Worm (Caenorhabditis elegans) whole organism, L4 larva: ENCODE measurements around the gene C40A11.6.

ENCODE experiments used
- F37D6.2 ChIP-seq: sonication (generic microtip); optimal IDR thresholded peaks from 2 replicates; lab custom pipeline; 2016; ENCODE audit warnings: mild to moderate bottlenecking, missing genetic modification characterization, missing compliant biosample characterization
- T26A8.4 ChIP-seq: fragments of 200-800 bp; sonication (Bioruptor generic); IDR thresholded peaks from 2 replicates; pipeline ENCODE4 v1.3.6; 2022; ENCODE audit warnings: missing genetic modification characterization, missing compliant biosample characterization
- Y75B8A.6 ChIP-seq: fragments of 200-800 bp; sonication (Bioruptor generic); IDR thresholded peaks from 2 replicates; pipeline ENCODE4 v1.3.6; 2022; ENCODE audit warnings: missing genetic modification reagents, missing genetic modification characterization, missing compliant biosample characterization
- ZK337.2 ChIP-seq: fragments of 200-800 bp; sonication (Bioruptor generic); IDR thresholded peaks from 2 replicates; pipeline ENCODE4 v1.3.6; 2022; ENCODE audit warnings: missing genetic modification reagents, missing genetic modification characterization, missing compliant biosample characterization
- aha-1 ChIP-seq: fragments of 150-350 bp; peaks from one replicate; lab custom pipeline; 2014; ENCODE audit warnings: missing biosample characterization, missing genetic modification characterization
- arid-1 ChIP-seq: fragments of 200-800 bp; sonication (Bioruptor generic); conservative IDR thresholded peaks from 2 replicates; pipeline ENCODE4 v1.3.6; 2022; ENCODE audit warnings: missing genetic modification reagents, missing genetic modification characterization, missing compliant biosample characterization
- ceh-44 ChIP-seq: fragments of 200-800 bp; sonication (Bioruptor generic); IDR thresholded peaks from 2 replicates; pipeline ENCODE4 v1.3.6; 2022; ENCODE audit warnings: missing genetic modification reagents, missing genetic modification characterization, missing compliant biosample characterization
- ceh-62 ChIP-seq: sonication (generic microtip); optimal IDR thresholded peaks from 2 replicates; lab custom pipeline; 2017; ENCODE audit warnings: missing biosample characterization, missing genetic modification characterization
- ctbp-1 ChIP-seq: fragments of 200-800 bp; sonication (Bioruptor generic); IDR thresholded peaks from 2 replicates; pipeline ENCODE4 v1.3.6; 2022; ENCODE audit warnings: missing genetic modification reagents, missing genetic modification characterization, missing compliant biosample characterization
- daf-12 ChIP-seq: fragments of 150-350 bp; optimal IDR thresholded peaks from 2 replicates; lab custom pipeline; 2014; ENCODE audit warnings: missing biosample characterization, missing genetic modification reagents, missing genetic modification characterization
- daf-16 ChIP-seq, 3 experiments: sonication (generic microtip); optimal IDR thresholded peaks; 2 replicates each; lab custom pipeline; 2016 to 2017; ENCODE audit warnings: missing genetic modification characterization in 3 of 3, missing genetic modification reagents in 3 of 3, mild to moderate bottlenecking in 2 of 3, missing compliant biosample characterization in 2 of 3, missing biosample characterization in 1 of 3, moderate library complexity in 1 of 3
- daf-19 ChIP-seq: fragments of 200-800 bp; sonication (Bioruptor generic); conservative IDR thresholded peaks from 2 replicates; pipeline ENCODE4 v1.3.6; 2022; ENCODE audit warnings: missing genetic modification characterization, missing compliant biosample characterization
- daf-8 ChIP-seq: fragments of 200-800 bp; sonication (Bioruptor generic); IDR thresholded peaks from 2 replicates; pipeline ENCODE4 v1.3.6; 2022; ENCODE audit warnings: missing genetic modification characterization, missing compliant biosample characterization
- dmd-6 ChIP-seq: fragments of 200-800 bp; sonication (Bioruptor generic); IDR thresholded peaks from 2 replicates; pipeline ENCODE4 v1.3.6; 2022; ENCODE audit warnings: missing genetic modification reagents, missing genetic modification characterization, missing compliant biosample characterization
- dpl-1 ChIP-seq: fragments of 150-350 bp; optimal IDR thresholded peaks from 2 replicates; lab custom pipeline; 2014; ENCODE audit warnings: missing biosample characterization, missing genetic modification reagents, missing genetic modification characterization
- duxl-1 ChIP-seq: sonication (generic microtip); optimal IDR thresholded peaks from 2 replicates; lab custom pipeline; 2016; ENCODE audit warnings: mild to moderate bottlenecking, missing genetic modification characterization, moderate library complexity, missing compliant biosample characterization; ENCODE audit not compliant: poor library complexity
- dve-1 ChIP-seq: sonication (generic microtip); optimal IDR thresholded peaks from 2 replicates; lab custom pipeline; 2017; ENCODE audit warnings: antibody characterized with exemption, mild to moderate bottlenecking, missing genetic modification characterization, missing compliant biosample characterization; ENCODE audit not compliant: insufficient read depth
- fkh-10 ChIP-seq: fragments of 150-350 bp; optimal IDR thresholded peaks from 2 replicates; lab custom pipeline; 2014; ENCODE audit warnings: missing biosample characterization, missing genetic modification reagents, missing genetic modification characterization
- lim-7 ChIP-seq: fragments of 200-800 bp; sonication (Bioruptor generic); IDR thresholded peaks from 2 replicates; pipeline ENCODE4 v1.3.6; 2022; ENCODE audit warnings: missing genetic modification characterization, missing compliant biosample characterization
- lin-13 ChIP-seq: fragments of 150-350 bp; optimal IDR thresholded peaks from 2 replicates; lab custom pipeline; 2014; ENCODE audit warnings: missing biosample characterization, missing genetic modification reagents, missing genetic modification characterization
- lin-15B ChIP-seq: fragments of 150-350 bp; sonication (generic microtip); optimal IDR thresholded peaks from 3 replicates; lab custom pipeline; 2014; ENCODE audit warnings: missing biosample characterization, missing genetic modification characterization
- lir-3 ChIP-seq: sonication (generic microtip); optimal IDR thresholded peaks from 2 replicates; lab custom pipeline; 2016; ENCODE audit warnings: mild to moderate bottlenecking, missing genetic modification characterization, missing compliant biosample characterization
- mdl-1 ChIP-seq, 2 experiments: fragments of 150-350 bp in 1 of 2; sonication (generic microtip) in 1 of 2; optimal IDR thresholded peaks; 2 replicates each; lab custom pipeline; 2014 to 2017; ENCODE audit warnings: missing biosample characterization in 2 of 2, missing genetic modification characterization in 2 of 2
- mes-2 ChIP-seq: sonication (generic microtip); optimal IDR thresholded peaks from 2 replicates; lab custom pipeline; 2016; ENCODE audit warnings: missing genotype, mild to moderate bottlenecking, missing genetic modification characterization, missing compliant biosample characterization; ENCODE audit not compliant: poor library complexity, severe bottlenecking
- mxl-2 ChIP-seq: fragments of 200-800 bp; sonication (Bioruptor generic); conservative IDR thresholded peaks from 2 replicates; pipeline ENCODE4 v1.3.6; 2022; ENCODE audit warnings: missing genetic modification reagents, missing genetic modification characterization, missing compliant biosample characterization
- nhr-11 ChIP-seq: fragments of 150-350 bp; optimal IDR thresholded peaks from 2 replicates; lab custom pipeline; 2014; ENCODE audit warnings: missing biosample characterization, missing genetic modification characterization
- nhr-28 ChIP-seq: fragments of 150-350 bp; optimal IDR thresholded peaks from 2 replicates; lab custom pipeline; 2014; ENCODE audit warnings: missing biosample characterization, missing genetic modification characterization
- php-3 ChIP-seq: fragments of 200-800 bp; sonication (Bioruptor generic); IDR thresholded peaks from 2 replicates; pipeline ENCODE4 v1.3.6; 2022; ENCODE audit warnings: missing genetic modification reagents, missing genetic modification characterization, missing compliant biosample characterization
- pqm-1 ChIP-seq: sonication (generic microtip); optimal IDR thresholded peaks from 2 replicates; lab custom pipeline; 2017; ENCODE audit warnings: missing biosample characterization, missing genetic modification characterization
- skn-1 ChIP-seq: fragments of 150-350 bp; optimal IDR thresholded peaks from 2 replicates; lab custom pipeline; 2014; ENCODE audit warnings: missing biosample characterization, missing genetic modification characterization
- tra-1 ChIP-seq: fragments of 200-800 bp; sonication (Bioruptor generic); IDR thresholded peaks from 2 replicates; pipeline ENCODE4 v1.3.6; 2022; ENCODE audit warnings: missing genetic modification reagents, missing genetic modification characterization, missing compliant biosample characterization
- unc-130 ChIP-seq: sonication (generic microtip); optimal IDR thresholded peaks from 2 replicates; lab custom pipeline; 2016; ENCODE audit warnings: missing genetic modification reagents, missing genetic modification characterization, missing compliant biosample characterization
- zfp-2 ChIP-seq: sonication (generic microtip); optimal IDR thresholded peaks from 2 replicates; lab custom pipeline; 2016; ENCODE audit warnings: mild to moderate bottlenecking, missing genetic modification characterization, missing compliant biosample characterization
- zip-11 ChIP-seq: fragments of 200-800 bp; sonication (Bioruptor generic); IDR thresholded peaks from 2 replicates; pipeline ENCODE4 v1.3.6; 2022; ENCODE audit warnings: missing genetic modification characterization, missing compliant biosample characterization
- ztf-11 ChIP-seq: fragments of 150-350 bp; optimal IDR thresholded peaks from 2 replicates; lab custom pipeline; 2014; ENCODE audit warnings: missing biosample characterization, missing genetic modification characterization

The C40A11.6 gene

DNA sequence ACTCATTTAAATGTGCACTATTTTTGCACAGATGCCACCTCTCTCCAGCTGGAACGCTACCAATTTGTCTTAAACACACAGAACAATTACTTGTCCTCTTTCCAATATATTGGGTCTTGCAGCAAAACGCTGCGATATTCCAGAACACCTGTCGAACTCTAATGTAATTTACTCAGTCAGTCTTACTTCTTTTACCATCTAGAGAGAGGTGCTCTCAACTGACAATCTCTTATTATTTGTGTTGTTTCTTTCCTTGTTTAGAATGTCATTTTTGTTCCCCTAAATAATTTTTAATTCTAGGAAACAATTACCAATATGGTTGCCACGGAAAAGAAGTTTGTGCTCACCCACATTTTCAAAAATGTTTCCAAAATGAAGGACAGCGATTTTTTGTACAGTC is 14.7 kb downstream of the C40A11.6 start, which contains the start of gene sdz-28:
TSS of gene sdz-28 (plus strand) at position 301 of the 400 bp plus-strand sequence.
- no peak for TF ChIP-seq skn-1 (tag; lab: Kevin White, UChicago)
- TF ChIP-seq ZK337.2 (GFP tag; lab: Robert Waterston, UW), result no peak
- TF ChIP-seq ztf-11 (tag; lab: Kevin White, UChicago), result no peak
- TF ChIP-seq mxl-2 (GFP tag; lab: Robert Waterston, UW), result no peak
- TF ChIP-seq fkh-10 (GFP tag; lab: Kevin White, UChicago), result no peak
- TF ChIP-seq dmd-6, result no peak
- no peak for TF ChIP-seq lin-13 (GFP tag; lab: Kevin White, UChicago)
- no peak for TF ChIP-seq aha-1 (tag; lab: Kevin White, UChicago)
- no peak for TF ChIP-seq ctbp-1 (GFP tag; lab: Robert Waterston, UW)
- no peak for TF ChIP-seq arid-1
- TF ChIP-seq mes-2, result no peak

DNA sequence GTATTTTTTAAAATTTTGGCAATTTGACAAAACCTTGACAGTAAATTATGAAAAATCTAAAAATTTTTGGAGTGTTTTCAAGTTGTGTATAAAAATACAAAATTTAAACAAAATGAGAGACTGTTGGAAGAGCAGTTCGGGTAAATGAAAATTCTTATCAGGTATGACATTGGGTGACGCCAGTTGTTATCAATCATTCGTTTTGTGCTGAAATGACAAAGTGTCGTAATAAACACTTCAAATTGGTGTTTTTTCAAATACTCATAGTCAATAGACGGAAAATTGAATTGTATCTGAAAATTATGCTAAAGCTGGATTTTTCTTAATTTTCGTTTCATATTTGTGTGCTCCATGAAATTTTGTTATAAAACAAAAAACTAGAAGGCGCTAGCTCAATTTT is 22.7 kb downstream of the C40A11.6 start:
- 0 out of 2 replicates have a peak, but pooled peaks have one; percentile 29 for TF ChIP-seq php-3 (GFP tag; lab: Robert Waterston, UW)
- no peak for TF ChIP-seq lim-7 (GFP tag; lab: Robert Waterston, UW)
- no peak for TF ChIP-seq tra-1 (GFP tag; lab: Robert Waterston, UW)
- TF ChIP-seq zip-11 (GFP tag; lab: Robert Waterston, UW), result no peak
- TF ChIP-seq mdl-1 (tag; optimal IDR thresholded peaks at IDR 0.05; lab: Kevin White, UChicago), result no peak
- TF ChIP-seq dmd-6, result peak; percentile 22; the same call in 1 of the 2 replicates
- TF ChIP-seq ceh-62 (tag; lab: Kevin White, UChicago), result no peak
- TF ChIP-seq pqm-1 (tag; lab: Kevin White, UChicago), result peak; percentile 64
- TF ChIP-seq, all 104 proteins: peak for 3

DNA sequence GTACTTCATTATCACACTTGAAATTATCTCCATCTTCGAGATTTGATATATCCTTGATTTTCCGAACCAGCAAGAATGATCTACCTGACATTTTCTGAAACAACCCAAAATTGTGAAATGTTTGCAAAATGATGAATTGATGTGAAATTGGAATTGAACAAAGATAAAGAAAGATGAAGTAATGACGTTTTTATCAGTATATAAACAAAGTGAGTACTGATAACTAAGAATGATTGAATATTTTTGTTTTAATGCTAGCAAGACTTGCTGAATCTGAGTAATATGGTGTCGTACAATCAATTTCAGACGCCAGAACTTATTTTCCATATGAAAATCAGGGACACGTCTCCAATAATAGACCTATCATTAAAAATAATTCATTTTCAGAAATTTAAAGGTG is 23.4 kb downstream of the C40A11.6 start, which contains the start of gene math-37:
TSS of gene math-37 (minus strand) at position 101 of the 400 bp plus-strand sequence.
- peak; percentile 47 for TF ChIP-seq pqm-1 (tag; lab: Kevin White, UChicago)
- TF ChIP-seq daf-16 (GFP tag; optimal IDR thresholded peaks at IDR 0.05; lab: Kevin White, UChicago), result no peak
- TF ChIP-seq daf-16 (tag; optimal IDR thresholded peaks at IDR 0.05; lab: Kevin White, UChicago), result peak; percentile 35
- TF ChIP-seq nhr-28, result peak; percentile 39
- TF ChIP-seq daf-12, result no peak
- TF ChIP-seq unc-130 (GFP tag; lab: Kevin White, UChicago), result no peak

DNA sequence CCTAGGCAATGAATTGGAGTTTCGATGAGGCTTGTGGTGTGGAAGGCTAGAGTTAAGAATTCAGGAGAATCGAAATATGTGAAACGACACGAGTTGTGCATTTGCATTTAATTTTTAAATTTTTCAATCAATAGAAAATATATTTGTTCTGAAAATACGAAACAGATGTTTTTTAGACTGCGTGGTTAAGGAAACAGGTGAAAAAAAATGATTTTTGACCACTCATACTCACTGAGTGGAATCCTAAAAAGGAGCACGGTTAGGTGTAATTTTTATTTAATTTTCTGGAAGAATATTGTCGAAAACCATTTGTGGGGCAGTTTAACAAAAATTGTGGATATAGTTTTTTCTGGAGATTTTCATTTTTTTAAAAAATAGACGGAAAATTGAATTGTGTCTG is 28.7 kb downstream of the C40A11.6 start, which contains the start of gene srh-195:
TSS of gene srh-195 (minus strand) at position 101 of the 400 bp plus-strand sequence.
- TF ChIP-seq dve-1 (tag; lab: Kevin White, UChicago) (no peak), F37D6.2 (tag; lab: Kevin White, UChicago) (no peak), duxl-1 (tag; lab: Kevin White, UChicago) (no peak), ctbp-1 (GFP tag; lab: Robert Waterston, UW) (no peak), lir-3 (tag; lab: Kevin White, UChicago) (no peak), T26A8.4 (GFP tag; lab: Robert Waterston, UW) (no peak), lin-15B (no peak), dpl-1 (GFP tag; lab: Kevin White, UChicago) (no peak), Y75B8A.6 (no peak)

DNA sequence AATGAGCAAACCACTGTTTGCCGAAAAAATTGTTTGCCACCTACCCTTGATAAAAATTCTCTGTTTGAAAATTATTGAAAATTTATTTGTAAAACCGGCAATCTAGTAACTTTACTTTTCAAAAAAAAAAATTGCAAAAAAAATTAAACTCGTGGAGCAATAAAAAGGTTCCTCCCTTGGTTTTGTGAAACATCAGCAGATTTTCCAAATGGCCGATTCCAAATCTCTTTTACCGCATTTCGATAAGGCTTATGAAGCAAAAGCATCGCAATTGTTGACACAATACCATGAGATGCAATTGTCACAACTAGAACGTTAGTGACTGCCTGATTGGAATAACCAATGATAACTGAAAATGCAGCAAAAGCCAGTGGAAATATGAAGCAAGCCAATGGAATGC is 31.0 kb downstream of the C40A11.6 start:
- peak; percentile 90 for TF ChIP-seq aha-1 (tag; lab: Kevin White, UChicago)
- no peak for TF ChIP-seq ceh-44 (GFP tag; lab: Robert Waterston, UW)
- no peak for TF ChIP-seq fkh-10 (GFP tag; lab: Kevin White, UChicago)

DNA sequence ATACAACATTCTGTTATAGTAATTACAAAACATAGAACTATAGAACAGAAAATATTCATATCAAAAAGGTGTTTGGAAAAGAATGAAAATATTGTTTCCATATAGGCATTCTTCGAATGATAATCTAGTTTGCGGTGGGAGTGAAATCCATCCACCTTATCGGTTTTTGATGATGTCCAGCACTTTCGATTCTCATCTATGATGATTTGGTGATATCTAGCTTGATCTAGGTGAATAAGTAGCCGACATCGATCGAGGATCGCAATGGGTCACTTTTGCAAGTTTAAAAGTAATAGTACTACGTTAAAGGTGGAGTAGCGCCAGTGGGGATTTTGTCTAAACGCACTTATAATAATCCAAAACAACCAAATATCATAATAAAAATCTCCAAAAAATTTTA is 32.5 kb downstream of the C40A11.6 start, which contains the start of gene R52.6:
TSS of gene R52.6 (minus strand) at position 101 of the 400 bp plus-strand sequence.
- TF ChIP-seq daf-8 (no peak), zfp-2 (tag; lab: Kevin White, UChicago) (no peak), tra-1 (GFP tag; lab: Robert Waterston, UW) (no peak), daf-19 (GFP tag; lab: Robert Waterston, UW) (no peak), lin-15B (no peak), nhr-11 (tag; lab: Kevin White, UChicago) (no peak), skn-1 (tag; lab: Kevin White, UChicago) (no peak)
